Worm (Caenorhabditis elegans) whole organism, L1 larva: ENCODE data around the gene pygo-1.

Experiments used
- C16A3.4 ChIP-seq: fragments of 150-350 bp; optimal IDR thresholded peaks from 2 replicates; lab custom pipeline; 2014; ENCODE audit warnings: missing biosample characterization, missing genetic modification characterization
- F16B12.6 ChIP-seq: fragments of 150-350 bp; optimal IDR thresholded peaks from 2 replicates; lab custom pipeline; 2014; ENCODE audit warnings: missing biosample characterization, missing genetic modification characterization
- Y116A8C.19 ChIP-seq: sonication (generic microtip); optimal IDR thresholded peaks from 2 replicates; lab custom pipeline; 2016; ENCODE audit warnings: missing compliant biosample characterization, missing genetic modification characterization, borderline replicate concordance
- aha-1 ChIP-seq: fragments of 150-350 bp; optimal IDR thresholded peaks from 2 replicates; lab custom pipeline; 2014; ENCODE audit warnings: missing biosample characterization, missing genetic modification characterization
- aly-2 ChIP-seq: fragments of 150-350 bp; optimal IDR thresholded peaks from 2 replicates; lab custom pipeline; 2014; ENCODE audit warnings: missing biosample characterization, missing genetic modification characterization
- ceh-63 ChIP-seq: fragments of 200-800 bp; sonication (Bioruptor generic); optimal IDR thresholded peaks from 2 replicates; lab custom pipeline; 2018; ENCODE audit warnings: mild to moderate bottlenecking, missing genetic modification characterization, missing compliant biosample characterization
- ceh-8 ChIP-seq: fragments of 200-800 bp; sonication (Bioruptor generic); optimal IDR thresholded peaks from 2 replicates; lab custom pipeline; 2018; ENCODE audit warnings: mild to moderate bottlenecking, missing genetic modification characterization, moderate library complexity, missing compliant biosample characterization
- ceh-82 ChIP-seq, 3 experiments: fragments of 150-350 bp in 1 of 3; sonication (generic microtip) in 2 of 3; optimal IDR thresholded peaks; 2 replicates each; lab custom pipeline; 2014 to 2017; ENCODE audit warnings: missing biosample characterization in 3 of 3, missing genetic modification characterization in 3 of 3
- ceh-88 ChIP-seq: fragments of 200-800 bp; sonication (Bioruptor generic); IDR thresholded peaks from 2 replicates; pipeline ENCODE4 v1.3.6; 2022; ENCODE audit warnings: missing genetic modification characterization, missing compliant biosample characterization
- ceh-90 ChIP-seq: sonication (generic microtip); optimal IDR thresholded peaks from 2 replicates; lab custom pipeline; 2016; ENCODE audit warnings: missing genetic modification characterization, missing compliant biosample characterization
- ces-1 ChIP-seq: fragments of 150-350 bp; optimal IDR thresholded peaks from 2 replicates; lab custom pipeline; 2014; ENCODE audit warnings: missing biosample characterization, missing genetic modification reagents, missing genetic modification characterization
- dsc-1 ChIP-seq: sonication (generic microtip); optimal IDR thresholded peaks from 2 replicates; lab custom pipeline; 2016; ENCODE audit warnings: mild to moderate bottlenecking, missing genetic modification characterization, missing compliant biosample characterization
- efl-1 ChIP-seq, 4 experiments: fragments of 150-350 bp; optimal IDR thresholded peaks in 3 of 4; peaks in 1 of 4; 1 replicate in 1 of 4; 2 replicates in 3 of 4; lab custom pipeline; 2014; ENCODE audit warnings: missing biosample characterization in 2 of 4, missing genetic modification characterization in 2 of 4, missing genetic modification reagents in 2 of 4
- efl-3 ChIP-seq: fragments of 200-800 bp; sonication (Bioruptor generic); optimal IDR thresholded peaks from 2 replicates; lab custom pipeline; 2018; ENCODE audit warnings: mild to moderate bottlenecking, missing genetic modification characterization, missing compliant biosample characterization
- egl-13 ChIP-seq: sonication (generic microtip); optimal IDR thresholded peaks from 2 replicates; lab custom pipeline; 2016; ENCODE audit warnings: missing genotype, missing genetic modification reagents, missing genetic modification characterization, missing compliant biosample characterization
- egl-27 ChIP-seq, 2 experiments: fragments of 150-350 bp in 1 of 2; sonication (generic microtip); optimal IDR thresholded peaks; 3 replicates each; lab custom pipeline; 2017 to 2018; ENCODE audit warnings: missing biosample characterization in 2 of 2, missing genetic modification characterization in 2 of 2, missing genetic modification reagents in 2 of 2
- ets-5 ChIP-seq: fragments of 200-800 bp; sonication (Bioruptor generic); IDR thresholded peaks from 2 replicates; pipeline ENCODE4 v1.3.6; 2022; ENCODE audit warnings: missing genetic modification characterization, missing compliant biosample characterization
- fkh-10 ChIP-seq: sonication (generic microtip); optimal IDR thresholded peaks from 2 replicates; lab custom pipeline; 2017; ENCODE audit warnings: missing biosample characterization, missing genetic modification reagents, missing genetic modification characterization
- fkh-4 ChIP-seq: sonication (generic microtip); optimal IDR thresholded peaks from 2 replicates; lab custom pipeline; 2016; ENCODE audit warnings: missing compliant biosample characterization, missing genetic modification characterization, borderline replicate concordance
- fos-1 ChIP-seq: fragments of 150-350 bp; optimal IDR thresholded peaks from 2 replicates; lab custom pipeline; 2014; ENCODE audit warnings: missing biosample characterization, missing genetic modification characterization
- grh-1 ChIP-seq: fragments of 200-800 bp; sonication (Bioruptor generic); IDR thresholded peaks from 2 replicates; pipeline ENCODE4 v1.3.6; 2022; ENCODE audit warnings: missing genetic modification reagents, missing genetic modification characterization, missing compliant biosample characterization
- hlh-4 ChIP-seq: sonication (generic microtip); optimal IDR thresholded peaks from 2 replicates; lab custom pipeline; 2016; ENCODE audit warnings: mild to moderate bottlenecking, missing genetic modification characterization, missing compliant biosample characterization
- isw-1 ChIP-seq: fragments of 200-800 bp; sonication (Bioruptor generic); IDR thresholded peaks from 2 replicates; pipeline ENCODE4 v1.3.6; 2022; ENCODE audit warnings: missing genetic modification characterization, missing compliant biosample characterization
- lin-13 ChIP-seq: fragments of 150-350 bp; optimal IDR thresholded peaks from 2 replicates; lab custom pipeline; 2014; ENCODE audit warnings: missing biosample characterization, missing genetic modification reagents, missing genetic modification characterization
- lin-15B ChIP-seq: fragments of 150-350 bp; sonication (generic microtip); optimal IDR thresholded peaks from 3 replicates; lab custom pipeline; 2014; ENCODE audit warnings: missing biosample characterization, missing genetic modification characterization
- lin-35 ChIP-seq, 2 experiments: fragments of 150-350 bp; optimal IDR thresholded peaks; 2 replicates each; lab custom pipeline; 2014; ENCODE audit warnings: missing biosample characterization in 2 of 2, missing genetic modification characterization in 2 of 2, missing genetic modification reagents in 2 of 2
- lin-39 ChIP-seq: fragments of 150-350 bp; optimal IDR thresholded peaks from 2 replicates; lab custom pipeline; 2014; ENCODE audit warnings: missing biosample characterization, missing genetic modification reagents, missing genetic modification characterization
- mdl-1 ChIP-seq, 2 experiments: fragments of 150-350 bp; optimal IDR thresholded peaks; 2 replicates each; lab custom pipeline; 2014 to 2017; ENCODE audit warnings: missing biosample characterization in 2 of 2, missing genetic modification characterization in 2 of 2, inconsistent platforms in 1 of 2
- mef-2 ChIP-seq: fragments of 150-350 bp; optimal IDR thresholded peaks from 2 replicates; lab custom pipeline; 2014; ENCODE audit warnings: missing biosample characterization, missing genetic modification characterization
- nhr-12 ChIP-seq: sonication (generic microtip); optimal IDR thresholded peaks from 2 replicates; lab custom pipeline; 2017; ENCODE audit warnings: missing biosample characterization, missing genetic modification characterization
- nhr-19 ChIP-seq: fragments of 200-800 bp; sonication (Bioruptor generic); conservative IDR thresholded peaks from 2 replicates; pipeline ENCODE4 v1.3.6; 2022; ENCODE audit warnings: missing genetic modification characterization, missing compliant biosample characterization
- nhr-20 ChIP-seq: sonication (generic microtip); optimal IDR thresholded peaks from 2 replicates; lab custom pipeline; 2016; ENCODE audit warnings: mild to moderate bottlenecking, missing genetic modification characterization, missing compliant biosample characterization
- nhr-237 ChIP-seq: fragments of 150-350 bp; optimal IDR thresholded peaks from 2 replicates; lab custom pipeline; 2014; ENCODE audit warnings: missing biosample characterization, missing genetic modification characterization
- nhr-28 ChIP-seq: fragments of 150-350 bp; optimal IDR thresholded peaks from 2 replicates; lab custom pipeline; 2014; ENCODE audit warnings: missing biosample characterization, missing genetic modification characterization
- nhr-71 ChIP-seq: sonication (generic microtip); optimal IDR thresholded peaks from 2 replicates; lab custom pipeline; 2016; ENCODE audit warnings: mild to moderate bottlenecking, missing genetic modification characterization, moderate library complexity, missing compliant biosample characterization
- nhr-76 ChIP-seq: sonication (generic microtip); optimal IDR thresholded peaks from 2 replicates; lab custom pipeline; 2017; ENCODE audit warnings: missing biosample characterization, missing genetic modification characterization
- nhr-84 ChIP-seq: sonication (generic microtip); optimal IDR thresholded peaks from 2 replicates; lab custom pipeline; 2017; ENCODE audit warnings: missing biosample characterization, missing genetic modification characterization
- nhr-85 ChIP-seq: sonication (generic microtip); peaks from one replicate; lab custom pipeline; 2016; ENCODE audit warnings: missing genetic modification characterization, inconsistent platforms, missing compliant biosample characterization
- nhr-90 ChIP-seq: sonication (generic microtip); optimal IDR thresholded peaks from 2 replicates; lab custom pipeline; 2016; ENCODE audit warnings: mild to moderate bottlenecking, missing genetic modification characterization, missing compliant biosample characterization; ENCODE audit not compliant: poor library complexity
- pax-3 ChIP-seq: fragments of 200-800 bp; sonication (Bioruptor generic); optimal IDR thresholded peaks from 2 replicates; lab custom pipeline; 2018; ENCODE audit warnings: mild to moderate bottlenecking, missing genetic modification characterization, moderate library complexity, missing compliant biosample characterization
- skn-1 ChIP-seq: fragments of 150-350 bp; optimal IDR thresholded peaks from 2 replicates; lab custom pipeline; 2014; ENCODE audit warnings: missing biosample characterization, missing genetic modification characterization
- snpc-4 ChIP-seq: fragments of 150-350 bp; optimal IDR thresholded peaks from 2 replicates; lab custom pipeline; 2014; ENCODE audit warnings: missing biosample characterization, missing genetic modification characterization
- sox-4 ChIP-seq: sonication (generic microtip); optimal IDR thresholded peaks from 2 replicates; lab custom pipeline; 2016; ENCODE audit warnings: missing genetic modification characterization, missing compliant biosample characterization
- sptf-1 ChIP-seq: fragments of 150-350 bp; optimal IDR thresholded peaks from 2 replicates; lab custom pipeline; 2014; ENCODE audit warnings: missing biosample characterization, missing genetic modification characterization
- tbx-2 ChIP-seq: sonication (generic microtip); optimal IDR thresholded peaks from 2 replicates; lab custom pipeline; 2016; ENCODE audit warnings: missing genetic modification characterization, missing compliant biosample characterization
- tlp-1 ChIP-seq: fragments of 150-350 bp; optimal IDR thresholded peaks from 2 replicates; lab custom pipeline; 2014; ENCODE audit warnings: missing biosample characterization, missing genetic modification characterization
- unc-30 ChIP-seq: sonication (generic microtip); optimal IDR thresholded peaks from 2 replicates; lab custom pipeline; 2017; ENCODE audit warnings: missing biosample characterization, missing genetic modification characterization
- unc-62 ChIP-seq: fragments of 150-350 bp; optimal IDR thresholded peaks from 2 replicates; lab custom pipeline; 2014; ENCODE audit warnings: missing biosample characterization, missing genetic modification reagents, missing genetic modification characterization
- unc-86 ChIP-seq: sonication (generic microtip); optimal IDR thresholded peaks from 2 replicates; lab custom pipeline; 2016; ENCODE audit warnings: missing genetic modification characterization, missing compliant biosample characterization
- unc-98 ChIP-seq: fragments of 200-800 bp; sonication (Bioruptor generic); IDR thresholded peaks from 2 replicates; pipeline ENCODE4 v1.3.6; 2022; ENCODE audit warnings: missing genetic modification characterization, missing compliant biosample characterization
- zip-4 ChIP-seq: fragments of 200-800 bp; sonication (Bioruptor generic); optimal IDR thresholded peaks from 2 replicates; lab custom pipeline; 2018; ENCODE audit warnings: mild to moderate bottlenecking, missing genetic modification characterization, moderate library complexity, missing compliant biosample characterization
- ztf-4 ChIP-seq: fragments of 150-350 bp; optimal IDR thresholded peaks from 2 replicates; lab custom pipeline; 2014; ENCODE audit warnings: missing biosample characterization, missing genetic modification characterization

Gene pygo-1

ce11 chrIV:5090993-5091793, 8.1 kb downstream of the pygo-1 start, which contains the start of the genes snpn-1 and C02B10.4:
Gene snpn-1, minus strand, starts transcription at chrIV:5091043.
Gene C02B10.4, plus strand, starts transcription at chrIV:5091586.
- TF ChIP-seq mef-2 (tag; lab: Kevin White, UChicago) (no peak), lin-15B (tag; lab: Kevin White, UChicago) (no peak), aha-1 (tag; lab: Kevin White, UChicago) (no peak), nhr-19 (GFP tag; lab: Robert Waterston, UW) (peak; percentile 54), C16A3.4 (tag; lab: Kevin White, UChicago) (peak; percentile 59), fkh-4 (tag; lab: Kevin White, UChicago) (no peak), sox-4 (no peak), grh-1 (no peak), nhr-20 (peak; percentile 64), mdl-1 (tag; optimal IDR thresholded peaks at IDR 0.05; lab: Kevin White, UChicago) (no peak), ceh-8 (GFP tag; lab: Kevin White, UChicago) (no peak), nhr-237 (tag; lab: Kevin White, UChicago) (no peak), egl-27 (tag; optimal IDR thresholded peaks at IDR 0.05; lab: Kevin White, UChicago) (no peak), hlh-4 (tag; lab: Kevin White, UChicago) (no peak), ceh-63 (GFP tag; lab: Kevin White, UChicago) (no peak), nhr-90 (peak; percentile 37), ceh-88 (no peak), nhr-84 (tag; lab: Kevin White, UChicago) (no peak), skn-1 (tag; lab: Kevin White, UChicago) (no peak), efl-3 (no peak), nhr-85 (tag; lab: Kevin White, UChicago) (no peak), aly-2 (tag; lab: Kevin White, UChicago) (peak; percentile 16), ceh-82 (tag; optimal IDR thresholded peaks at IDR 0.05; lab: Kevin White, UChicago) (peak; percentile 25 to 68 (median 51)), unc-30 (tag; lab: Kevin White, UChicago) (no peak), nhr-28 (tag; lab: Kevin White, UChicago) (no peak), efl-1 (optimal IDR thresholded peaks at IDR 0.05; lab: Kevin White, UChicago) (peak; percentile 57 to 64), efl-1 (GFP tag; optimal IDR thresholded peaks at IDR 0.05 in 1 of 2; lab: Kevin White, UChicago) (peak; percentile 71 to 97), dsc-1 (peak; percentile 50), tlp-1 (tag; lab: Kevin White, UChicago) (no peak), unc-62 (no peak), unc-98 (GFP tag; lab: Robert Waterston, UW) (no peak), snpc-4 (tag; lab: Kevin White, UChicago) (peak; percentile 32), ceh-90 (no peak), ztf-4 (no peak), nhr-12 (no peak), fos-1 (tag; lab: Kevin White, UChicago) (peak; percentile 17), F16B12.6 (tag; lab: Kevin White, UChicago) (peak; percentile 92), isw-1 (GFP tag; lab: Robert Waterston, UW) (peak; percentile 51; the same call in 1 of the 2 replicates), nhr-76 (tag; lab: Kevin White, UChicago) (no peak), tbx-2 (tag; lab: Kevin White, UChicago) (peak; percentile 56), lin-35 (GFP tag; optimal IDR thresholded peaks at IDR 0.05; lab: Kevin White, UChicago) (peak; percentile 67 to 72), pax-3 (tag; lab: Kevin White, UChicago) (no peak), fkh-10 (GFP tag; lab: Kevin White, UChicago) (peak; percentile 16), nhr-71 (tag; lab: Kevin White, UChicago) (peak; percentile 71), zip-4 (GFP tag; lab: Kevin White, UChicago) (no peak), ces-1 (no peak), ets-5 (GFP tag; lab: Robert Waterston, UW) (no peak), Y116A8C.19 (tag; lab: Kevin White, UChicago) (no peak), sptf-1 (tag; lab: Kevin White, UChicago) (no peak), egl-13 (tag; lab: Kevin White, UChicago) (no peak), lin-39 (tag; lab: Kevin White, UChicago) (peak; percentile 35), unc-86 (tag; lab: Kevin White, UChicago) (peak; percentile 21), lin-13 (GFP tag; lab: Kevin White, UChicago) (peak; percentile 23)
